Worm (Caenorhabditis elegans) whole organism, young adult: ENCODE results near the gene msp-36.

Experiments
- B0019.2 ChIP-seq: fragments of 200-800 bp; sonication (Bioruptor generic); conservative IDR thresholded peaks from 2 replicates; pipeline ENCODE4 v1.3.6; 2022; ENCODE audit warnings: missing genetic modification reagents, missing genetic modification characterization, missing compliant biosample characterization
- D2030.7 ChIP-seq: fragments of 200-800 bp; sonication (Bioruptor generic); IDR thresholded peaks from 2 replicates; pipeline ENCODE4 v1.3.6; 2022; ENCODE audit warnings: missing genetic modification reagents, missing genetic modification characterization, missing compliant biosample characterization
- F37B4.10 ChIP-seq: fragments of 200-800 bp; sonication (Bioruptor generic); IDR thresholded peaks from 2 replicates; pipeline ENCODE4 v1.3.6; 2022; ENCODE audit warnings: missing genetic modification characterization, missing compliant biosample characterization
- F39B2.1 ChIP-seq: fragments of 200-800 bp; sonication (Bioruptor generic); IDR thresholded peaks from 2 replicates; pipeline ENCODE4 v1.3.6; 2022; ENCODE audit warnings: missing genetic modification reagents, missing genetic modification characterization, missing compliant biosample characterization
- F49E8.2 ChIP-seq: sonication (generic microtip); optimal IDR thresholded peaks from 3 replicates; lab custom pipeline; 2017; ENCODE audit warnings: missing genetic modification characterization, mild to moderate bottlenecking, missing compliant biosample characterization, antibody characterized with exemption, moderate library complexity; ENCODE audit not compliant: insufficient read depth
- K12H6.12 ChIP-seq: fragments of 200-800 bp; sonication (Bioruptor generic); optimal IDR thresholded peaks from 2 replicates; lab custom pipeline; 2018; ENCODE audit warnings: mild to moderate bottlenecking, missing genetic modification characterization, missing compliant biosample characterization
- Y67H2A.10 ChIP-seq: fragments of 200-800 bp; sonication (Bioruptor generic); conservative IDR thresholded peaks from 2 replicates; pipeline ENCODE4 v1.3.6; 2022; ENCODE audit warnings: missing genetic modification reagents, missing genetic modification characterization, missing compliant biosample characterization
- Y95B8A.8 ChIP-seq: fragments of 200-800 bp; sonication (Bioruptor generic); IDR thresholded peaks from 2 replicates; pipeline ENCODE4 v1.3.6; 2022; ENCODE audit warnings: missing genetic modification reagents, missing genetic modification characterization, missing compliant biosample characterization
- akir-1 ChIP-seq: fragments of 200-800 bp; sonication (Bioruptor generic); optimal IDR thresholded peaks from 2 replicates; lab custom pipeline; 2018; ENCODE audit warnings: mild to moderate bottlenecking, missing genetic modification characterization, moderate library complexity, missing compliant biosample characterization
- ama-1 ChIP-seq, 3 experiments: fragments of 150-350 bp in 1 of 3; sonication (generic microtip) in 2 of 3; optimal IDR thresholded peaks; 2 replicates each; lab custom pipeline; 2014 to 2018; ENCODE audit warnings: missing biosample characterization in 2 of 3, missing genetic modification characterization in 2 of 3, missing genetic modification reagents in 2 of 3
- atf-7 ChIP-seq: sonication (generic microtip); optimal IDR thresholded peaks from 2 replicates; lab custom pipeline; 2017; ENCODE audit warnings: mild to moderate bottlenecking, missing genetic modification characterization, missing compliant biosample characterization
- attf-5 ChIP-seq: fragments of 200-800 bp; sonication (Bioruptor generic); optimal IDR thresholded peaks from 2 replicates; lab custom pipeline; 2018; ENCODE audit warnings: mild to moderate bottlenecking, missing genetic modification characterization, missing compliant biosample characterization
- bed-2 ChIP-seq: fragments of 200-800 bp; sonication (Bioruptor generic); IDR thresholded peaks from 2 replicates; pipeline ENCODE4 v1.3.6; 2022; ENCODE audit warnings: missing genetic modification reagents, missing genetic modification characterization, missing compliant biosample characterization
- ceh-100 ChIP-seq: fragments of 200-800 bp; sonication (Bioruptor generic); IDR thresholded peaks from 2 replicates; pipeline ENCODE4 v1.3.6; 2022; ENCODE audit warnings: missing genetic modification reagents, missing genetic modification characterization, missing compliant biosample characterization
- ceh-27 ChIP-seq: fragments of 200-800 bp; sonication (Bioruptor generic); optimal IDR thresholded peaks from 2 replicates; lab custom pipeline; 2018; ENCODE audit warnings: mild to moderate bottlenecking, missing genetic modification characterization, moderate library complexity, missing compliant biosample characterization
- ceh-58 ChIP-seq: fragments of 200-800 bp; sonication (Bioruptor generic); IDR thresholded peaks from 2 replicates; pipeline ENCODE4 v1.3.6; 2022; ENCODE audit warnings: missing genetic modification characterization, missing compliant biosample characterization
- dox-1 ChIP-seq: fragments of 200-800 bp; sonication (Bioruptor generic); IDR thresholded peaks from 2 replicates; pipeline ENCODE4 v1.3.6; 2022; ENCODE audit warnings: missing genetic modification reagents, missing genetic modification characterization, missing compliant biosample characterization
- dpff-1 ChIP-seq: sonication (generic microtip); optimal IDR thresholded peaks from 2 replicates; lab custom pipeline; 2017; ENCODE audit warnings: mild to moderate bottlenecking, missing genetic modification characterization, missing compliant biosample characterization
- dpl-1 ChIP-seq: fragments of 150-350 bp; optimal IDR thresholded peaks from 2 replicates; lab custom pipeline; 2014; ENCODE audit warnings: missing biosample characterization, missing genetic modification reagents, missing genetic modification characterization
- egl-18 ChIP-seq: fragments of 200-800 bp; sonication (Bioruptor generic); IDR thresholded peaks from 2 replicates; pipeline ENCODE4 v1.3.6; 2022; ENCODE audit warnings: missing genetic modification reagents, missing genetic modification characterization, missing compliant biosample characterization
- egrh-3 ChIP-seq: fragments of 200-800 bp; sonication (Bioruptor generic); IDR thresholded peaks from 2 replicates; pipeline ENCODE4 v1.3.6; 2022; ENCODE audit warnings: missing genetic modification reagents, missing genetic modification characterization, missing compliant biosample characterization
- fkh-3 ChIP-seq: sonication (generic microtip); optimal IDR thresholded peaks from 2 replicates; lab custom pipeline; 2016; ENCODE audit warnings: mild to moderate bottlenecking, missing genetic modification characterization, missing compliant biosample characterization
- him-1 ChIP-seq: sonication (generic microtip); optimal IDR thresholded peaks from 2 replicates; lab custom pipeline; 2016; ENCODE audit warnings: missing genotype, missing genetic modification reagents, missing genetic modification characterization, missing compliant biosample characterization
- hlh-26 ChIP-seq: fragments of 200-800 bp; sonication (Bioruptor generic); conservative IDR thresholded peaks from 2 replicates; pipeline ENCODE4 v1.3.6; 2022; ENCODE audit warnings: missing genetic modification reagents, missing genetic modification characterization, missing compliant biosample characterization
- lag-1 ChIP-seq: fragments of 200-800 bp; sonication (Bioruptor generic); IDR thresholded peaks from 2 replicates; pipeline ENCODE4 v1.3.6; 2022; ENCODE audit warnings: missing genetic modification reagents, missing genetic modification characterization, missing compliant biosample characterization
- let-607 ChIP-seq, 2 experiments: fragments of 200-800 bp in 1 of 2; sonication (Bioruptor generic) in 1 of 2; sonication (generic microtip) in 1 of 2; optimal IDR thresholded peaks; 2 replicates each; lab custom pipeline; 2016 to 2018; ENCODE audit warnings: mild to moderate bottlenecking in 2 of 2, missing compliant biosample characterization in 2 of 2, missing genetic modification characterization in 2 of 2, moderate library complexity in 2 of 2, missing genotype in 1 of 2
- lin-35 ChIP-seq, 3 experiments: fragments of 150-350 bp in 2 of 3; sonication (generic microtip) in 1 of 3; optimal IDR thresholded peaks; 2 replicates each; lab custom pipeline; 2014 to 2018; ENCODE audit warnings: missing biosample characterization in 3 of 3, missing genetic modification characterization in 3 of 3, missing genetic modification reagents in 3 of 3
- lin-54 ChIP-seq: fragments of 200-800 bp; sonication (Bioruptor generic); optimal IDR thresholded peaks from 2 replicates; lab custom pipeline; 2018; ENCODE audit warnings: mild to moderate bottlenecking, missing genetic modification characterization, missing compliant biosample characterization
- lir-1 ChIP-seq: fragments of 200-800 bp; sonication (Bioruptor generic); conservative IDR thresholded peaks from 2 replicates; pipeline ENCODE4 v1.3.6; 2022; ENCODE audit warnings: missing genetic modification reagents, missing genetic modification characterization, missing compliant biosample characterization
- lsl-1 ChIP-seq: fragments of 200-800 bp; sonication (Bioruptor generic); optimal IDR thresholded peaks from 2 replicates; lab custom pipeline; 2018; ENCODE audit warnings: mild to moderate bottlenecking, missing genetic modification characterization, moderate library complexity, missing compliant biosample characterization
- madf-6 ChIP-seq: fragments of 200-800 bp; sonication (Bioruptor generic); IDR thresholded peaks from 2 replicates; pipeline ENCODE4 v1.3.6; 2022; ENCODE audit warnings: missing genetic modification reagents, missing genetic modification characterization, missing compliant biosample characterization
- madf-8 ChIP-seq: fragments of 200-800 bp; sonication (Bioruptor generic); conservative IDR thresholded peaks from 2 replicates; pipeline ENCODE4 v1.3.6; 2022; ENCODE audit warnings: missing genetic modification reagents, missing genetic modification characterization, missing compliant biosample characterization
- mcd-1 ChIP-seq: fragments of 200-800 bp; sonication (Bioruptor generic); IDR thresholded peaks from 2 replicates; pipeline ENCODE4 v1.3.6; 2022; ENCODE audit warnings: missing genetic modification reagents, missing genetic modification characterization, missing compliant biosample characterization
- mes-4 ChIP-seq: sonication (generic microtip); optimal IDR thresholded peaks from 2 replicates; lab custom pipeline; 2016; ENCODE audit warnings: missing genotype, missing genetic modification characterization, missing compliant biosample characterization
- nhr-80 ChIP-seq: sonication (generic microtip); optimal IDR thresholded peaks from 2 replicates; lab custom pipeline; 2016; ENCODE audit warnings: missing genetic modification characterization, missing compliant biosample characterization
- pha-4 ChIP-seq: fragments of 150-350 bp; sonication (generic microtip); optimal IDR thresholded peaks from 2 replicates; lab custom pipeline; 2014; ENCODE audit warnings: missing biosample characterization, missing genetic modification reagents, missing genetic modification characterization
- sdz-38 ChIP-seq: sonication (generic microtip); optimal IDR thresholded peaks from 2 replicates; lab custom pipeline; 2016; ENCODE audit warnings: missing genotype, missing genetic modification characterization, missing compliant biosample characterization
- snpc-4 ChIP-seq, 5 experiments: fragments of 150-350 bp in 1 of 5; sonication (generic microtip) in 4 of 5; optimal IDR thresholded peaks; 2 replicates each; lab custom pipeline; 2014 to 2018; ENCODE audit warnings: missing genetic modification characterization in 5 of 5, missing biosample characterization in 3 of 5, antibody characterized with exemption in 2 of 5, mild to moderate bottlenecking in 2 of 5, missing compliant biosample characterization in 2 of 5, missing genotype in 2 of 5, moderate library complexity in 2 of 5, missing genetic modification reagents in 1 of 5
- tbp1 ChIP-seq: fragments of 200-800 bp; sonication (Bioruptor generic); optimal IDR thresholded peaks from 2 replicates; lab custom pipeline; 2018; ENCODE audit warnings: mild to moderate bottlenecking, missing genetic modification characterization, missing compliant biosample characterization
- tlf-1 ChIP-seq: fragments of 200-800 bp; sonication (Bioruptor generic); optimal IDR thresholded peaks from 2 replicates; lab custom pipeline; 2018; ENCODE audit warnings: mild to moderate bottlenecking, missing genetic modification characterization, missing compliant biosample characterization
- zfh-2 ChIP-seq: fragments of 200-800 bp; sonication (Bioruptor generic); conservative IDR thresholded peaks from 2 replicates; pipeline ENCODE4 v1.3.6; 2022; ENCODE audit warnings: missing genetic modification reagents, missing genetic modification characterization, missing compliant biosample characterization
- zim-3 ChIP-seq: sonication (generic microtip); optimal IDR thresholded peaks from 2 replicates; lab custom pipeline; 2017; ENCODE audit warnings: mild to moderate bottlenecking, missing genetic modification characterization, moderate library complexity, missing compliant biosample characterization

msp-36 gene

DNA sequence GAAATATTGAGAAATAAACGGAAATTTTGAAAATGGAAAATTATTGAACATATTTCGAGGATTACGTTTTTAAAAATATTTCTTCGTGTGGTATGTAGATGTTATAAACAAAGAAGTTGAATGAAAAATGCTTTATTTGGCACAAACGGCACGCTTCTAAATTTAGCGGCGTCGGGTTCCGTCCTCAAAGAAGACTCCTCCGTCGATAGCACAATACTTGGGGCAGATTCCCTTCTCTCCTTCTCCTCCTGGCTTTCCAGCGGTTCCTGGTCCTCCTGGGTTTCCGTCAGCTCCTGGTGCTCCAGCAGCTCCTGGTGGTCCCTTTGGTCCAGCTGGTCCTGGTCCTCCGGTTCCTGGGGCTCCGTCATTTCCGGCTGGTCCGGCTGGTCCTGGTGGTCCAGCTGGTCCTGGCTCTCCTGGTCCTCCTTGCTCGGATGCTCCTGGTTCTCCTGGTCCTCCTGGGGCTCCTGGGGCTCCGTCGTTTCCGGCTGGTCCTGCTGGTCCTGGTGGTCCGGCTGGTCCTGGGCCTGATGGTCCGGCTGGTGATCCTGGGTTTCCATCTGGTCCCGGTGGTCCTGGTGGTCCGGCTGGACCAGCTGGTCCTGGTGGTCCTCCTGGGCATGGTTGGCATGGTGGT lies 10.8 kb upstream of the msp-36 start, which contains the start of gene W01B6.8:
Gene W01B6.8, minus strand, starts transcription at position 51 of the 637 bp plus-strand sequence.
- TF ChIP-seq zfh-2 (GFP tag; lab: Robert Waterston, UW) = peak; percentile 95
- TF ChIP-seq tbp1 = no peak
- TF ChIP-seq K12H6.12 (tag; lab: Kevin White, UChicago) = no peak
- peak; percentile 35; the same call in 1 of the 2 replicates for TF ChIP-seq dox-1 (GFP tag; lab: Robert Waterston, UW)
- TF ChIP-seq tlf-1 (GFP tag; lab: Kevin White, UChicago) = no peak
- peak; percentile 10 for TF ChIP-seq fkh-3 (tag; lab: Kevin White, UChicago)
- TF ChIP-seq mcd-1 (GFP tag; lab: Robert Waterston, UW) = peak; percentile 44; the same call in 1 of the 2 replicates
- TF ChIP-seq lir-1 (GFP tag; lab: Robert Waterston, UW) = 0 out of 2 replicates have a peak, but pooled peaks have one; percentile 7
- no peak for TF ChIP-seq lag-1 (GFP tag; lab: Robert Waterston, UW)
- peak; percentile 99 for TF ChIP-seq egrh-3 (GFP tag; lab: Robert Waterston, UW)

DNA sequence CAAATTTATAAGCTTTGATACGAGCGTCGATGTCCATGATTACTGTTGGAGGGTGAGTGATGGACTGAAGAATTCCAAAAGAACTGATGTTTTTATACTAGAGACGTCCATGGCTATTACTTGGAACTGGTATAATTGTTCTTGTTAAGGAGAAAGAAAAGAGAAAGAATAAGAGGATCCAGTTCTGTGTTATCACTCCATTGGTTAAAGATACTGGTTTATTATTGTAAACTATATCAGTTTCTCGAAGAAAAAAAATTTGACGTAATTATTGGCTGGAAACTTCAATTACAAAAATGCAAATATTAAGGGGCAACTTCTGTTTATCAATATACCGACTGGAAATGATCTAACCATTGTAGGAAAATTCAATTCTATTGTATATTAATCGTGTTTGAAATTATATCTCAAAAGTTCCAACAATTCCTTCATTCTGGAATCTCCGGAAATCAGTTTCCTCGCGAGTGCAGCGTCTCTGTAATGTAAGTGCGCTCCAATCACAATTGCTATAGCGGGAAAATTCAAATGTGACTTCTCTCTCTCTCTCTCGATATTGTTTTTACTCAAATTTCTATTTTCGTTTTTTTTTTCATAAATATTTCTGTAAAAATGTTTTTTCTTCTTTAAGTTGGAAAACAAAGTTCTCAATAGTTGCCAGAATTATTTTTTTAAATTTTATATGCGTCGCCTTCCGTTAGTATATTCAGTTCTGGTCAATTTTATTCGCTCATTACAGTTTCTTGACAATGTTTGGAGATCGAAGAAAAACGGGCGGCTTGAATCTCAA lies 9.6 kb upstream of the msp-36 start, which contains the start of the genes col-2 and ndc-80:
Gene col-2, minus strand, starts transcription at position 51 of the 787 bp plus-strand sequence.
Gene ndc-80, plus strand, starts transcription at position 737 of the 787 bp plus-strand sequence.
- TF ChIP-seq lsl-1 (GFP tag; lab: Kevin White, UChicago) = peak; percentile 44
- no peak for TF ChIP-seq snpc-4 (GFP tag; optimal IDR thresholded peaks at IDR 0.05; lab: Kevin White, UChicago)
- TF ChIP-seq snpc-4 (tag; optimal IDR thresholded peaks at IDR 0.05; lab: Kevin White, UChicago) = peak in 2 of 4 experiments; percentile 26 to 46
- no peak for TF ChIP-seq mes-4 (tag; lab: Kevin White, UChicago)
- peak; percentile 4 for TF ChIP-seq him-1 (tag; lab: Kevin White, UChicago)
- no peak for TF ChIP-seq Y95B8A.8 (GFP tag; lab: Robert Waterston, UW)
- TF ChIP-seq lir-1 (GFP tag; lab: Robert Waterston, UW) = no peak
- peak; percentile 56 for TF ChIP-seq dox-1 (GFP tag; lab: Robert Waterston, UW)
- no peak for TF ChIP-seq B0019.2 (GFP tag; lab: Robert Waterston, UW)
- no peak for TF ChIP-seq bed-2 (GFP tag; lab: Robert Waterston, UW)
- TF ChIP-seq mcd-1 (GFP tag; lab: Robert Waterston, UW) = peak; percentile 91
- TF ChIP-seq hlh-26 (GFP tag; lab: Robert Waterston, UW) = no peak
- TF ChIP-seq attf-5 (GFP tag; lab: Kevin White, UChicago) = peak; percentile 74
- peak in 1 of 3 experiments; percentile 7 for TF ChIP-seq lin-35 (GFP tag; optimal IDR thresholded peaks at IDR 0.05; lab: Kevin White, UChicago)
- peak; percentile 68 for TF ChIP-seq dpl-1 (GFP tag; lab: Kevin White, UChicago)
- no peak for TF ChIP-seq egl-18
- TF ChIP-seq pha-4 = peak; percentile 12
- peak; percentile 95 for TF ChIP-seq ceh-100 (GFP tag; lab: Robert Waterston, UW)
- no peak for TF ChIP-seq F39B2.1 (GFP tag; lab: Robert Waterston, UW)
- TF ChIP-seq F49E8.2 = peak; percentile 37
- TF ChIP-seq lin-54 (GFP tag; lab: Kevin White, UChicago) = peak; percentile 78
- TF ChIP-seq madf-8 (GFP tag; lab: Robert Waterston, UW) = peak; percentile 38
- peak; percentile 40; the same call in 1 of the 2 replicates for TF ChIP-seq madf-6 (GFP tag; lab: Robert Waterston, UW)
- peak; percentile 48; the same call in 1 of the 2 replicates for TF ChIP-seq D2030.7 (GFP tag; lab: Robert Waterston, UW)
- no peak for TF ChIP-seq ceh-58 (GFP tag; lab: Robert Waterston, UW)
- no peak for TF ChIP-seq fkh-3 (tag; lab: Kevin White, UChicago)
- peak; percentile 44 for TF ChIP-seq ceh-27 (GFP tag; lab: Kevin White, UChicago)
- no peak for TF ChIP-seq akir-1
- TF ChIP-seq nhr-80 = peak; percentile 32
- TF ChIP-seq let-607 (tag; optimal IDR thresholded peaks at IDR 0.05; lab: Kevin White, UChicago) = no peak
- TF ChIP-seq atf-7 = no peak
- no peak for TF ChIP-seq ama-1 (optimal IDR thresholded peaks at IDR 0.05; lab: Kevin White, UChicago)
- no peak for TF ChIP-seq ama-1 (GFP tag; optimal IDR thresholded peaks at IDR 0.05; lab: Kevin White, UChicago)
- TF ChIP-seq Y67H2A.10 = no peak
- TF ChIP-seq F37B4.10 (GFP tag; lab: Robert Waterston, UW) = no peak
- no peak for TF ChIP-seq zim-3
- TF ChIP-seq dpff-1 (tag; lab: Kevin White, UChicago) = no peak
- no peak for TF ChIP-seq sdz-38
